Worm (Caenorhabditis elegans): Measurements from ENCODE around the gene ZK616.5.
A peak's percentile ranks its signal among the peaks of the same experiment; 100 is the strongest.

Gene ZK616.5

DNA sequence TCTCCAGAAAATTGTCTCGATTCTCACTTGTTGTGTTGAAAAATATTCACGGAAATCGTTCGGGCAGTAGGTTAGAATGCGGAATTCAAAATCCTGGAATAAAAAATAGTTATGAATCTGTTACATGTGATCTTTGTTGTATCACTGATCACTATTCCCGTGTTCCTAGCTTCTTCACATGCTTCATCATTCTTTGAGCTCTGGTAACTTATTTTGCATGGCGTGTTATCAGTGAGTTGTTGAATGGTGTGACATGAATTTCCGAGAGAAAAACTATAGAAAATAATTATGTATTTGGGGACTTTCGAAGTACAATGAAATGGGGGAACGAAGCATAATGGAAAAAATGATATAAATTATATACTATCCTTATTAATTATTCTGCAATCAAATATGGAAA, 1.8 kb downstream of the ZK616.5 start:
- TF ChIP-seq gei-8 (GFP tag; optimal IDR thresholded peaks at IDR 0.05) (no peak), pqm-1 (tag; optimal IDR thresholded peaks at IDR 0.05) (peak; percentile 22), nhr-77 (tag; optimal IDR thresholded peaks at IDR 0.05) (peak; percentile 22), hlh-11 (tag; optimal IDR thresholded peaks at IDR 0.05) (peak; percentile 39), hlh-30 (tag; optimal IDR thresholded peaks at IDR 0.05; ENCODE audit: insufficient read depth) (peak; percentile 62), nhr-28 (tag; optimal IDR thresholded peaks at IDR 0.05) (peak; percentile 39), pha-4 (GFP tag; IDR thresholded peaks at IDR 0.05) (0 out of 2 replicates have a peak, but pooled peaks have one; percentile 17), pha-4 (tag; optimal IDR thresholded peaks at IDR 0.05) (no peak), ama-1 (optimal IDR thresholded peaks at IDR 0.05) (peak; percentile 53), dve-1 (tag; optimal IDR thresholded peaks at IDR 0.05; ENCODE audit: insufficient read depth) (peak; percentile 71), daf-19 (GFP tag; conservative IDR thresholded peaks at IDR 0.05) (no peak), mdt-29 (GFP tag; IDR thresholded peaks at IDR 0.05) (peak; percentile 63), D1046.2 (GFP tag; IDR thresholded peaks at IDR 0.05) (no peak), daf-16 (GFP tag; optimal IDR thresholded peaks at IDR 0.05) (no peak), daf-16 (tag; optimal IDR thresholded peaks at IDR 0.05) (peak; percentile 76), arid-1 (GFP tag; conservative IDR thresholded peaks at IDR 0.05) (no peak), dmd-6 (GFP tag; IDR thresholded peaks at IDR 0.05) (peak; percentile 56), lin-38 (GFP tag; IDR thresholded peaks at IDR 0.05) (peak; percentile 34; the same call in 1 of the 2 replicates), nhr-6 (tag; optimal IDR thresholded peaks at IDR 0.05) (no peak), mes-2 (tag; optimal IDR thresholded peaks at IDR 0.05; ENCODE audit: poor library complexity, severe bottlenecking) (peak; percentile 16), mep-1 (tag; optimal IDR thresholded peaks at IDR 0.05) (peak; percentile 21), set-16 (GFP tag; IDR thresholded peaks at IDR 0.05) (no peak), hmg-1.1 (GFP tag; IDR thresholded peaks at IDR 0.05) (no peak), lin-15B (tag; optimal IDR thresholded peaks at IDR 0.05) (no peak), Y75B8A.6 (GFP tag; IDR thresholded peaks at IDR 0.05) (no peak), duxl-1 (tag; optimal IDR thresholded peaks at IDR 0.05; ENCODE audit: poor library complexity) (peak; percentile 31), lin-29 (GFP tag; IDR thresholded peaks at IDR 0.05) (no peak)

DNA sequence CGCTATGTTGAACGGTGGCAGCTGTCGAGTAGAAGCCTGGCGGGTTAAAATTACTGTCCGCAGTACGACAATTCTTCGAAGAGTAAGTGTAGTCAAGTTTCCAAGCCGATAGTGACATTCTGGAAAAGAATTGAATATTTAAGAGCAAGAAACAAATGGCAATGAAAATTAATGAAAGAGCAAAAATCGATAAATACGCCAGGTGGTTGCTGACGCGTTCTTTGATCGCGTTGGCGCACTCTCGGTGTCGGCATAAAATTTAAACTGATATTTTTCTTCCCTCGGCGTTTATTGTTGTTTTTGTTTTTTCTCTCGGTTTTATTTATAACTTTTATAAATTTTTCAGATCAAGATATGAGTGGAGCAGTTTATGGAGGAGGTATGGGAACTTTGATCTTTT, 3.0 kb downstream of the ZK616.5 start, which contains the start of the genes perm-3 and swsn-6:
Gene perm-3 (minus strand): TSS at position 118 of the 400 bp plus-strand sequence.
Gene swsn-6 (plus strand): TSS at position 347 of the 400 bp plus-strand sequence.
- TF ChIP-seq ceh-82 (tag; optimal IDR thresholded peaks at IDR 0.05) (no peak), mes-2 (tag; optimal IDR thresholded peaks at IDR 0.05; ENCODE audit: poor library complexity, severe bottlenecking) (peak; percentile 90), ztf-7 (tag; optimal IDR thresholded peaks at IDR 0.05) (peak; percentile 64), nhr-41 (GFP tag; IDR thresholded peaks at IDR 0.05) (no peak), ceh-32 (tag; optimal IDR thresholded peaks at IDR 0.05; ENCODE audit: poor library complexity) (no peak), madf-9 (GFP tag; conservative IDR thresholded peaks at IDR 0.05) (0 out of 2 replicates have a peak, but pooled peaks have one; percentile 36), sdz-12 (GFP tag; optimal IDR thresholded peaks at IDR 0.05) (no peak), nhr-28 (tag; optimal IDR thresholded peaks at IDR 0.05) (peak; percentile 28), Y48G9A.11 (GFP tag; IDR thresholded peaks at IDR 0.05) (no peak), F26F4.8 (GFP tag; conservative IDR thresholded peaks at IDR 0.05) (no peak), aly-2 (tag; optimal IDR thresholded peaks at IDR 0.05) (no peak), aha-1 (tag) (peak; percentile 32), ceh-62 (tag; optimal IDR thresholded peaks at IDR 0.05) (no peak), nhr-76 (tag; optimal IDR thresholded peaks at IDR 0.05) (no peak), lin-1 (GFP tag; IDR thresholded peaks at IDR 0.05) (no peak), ces-1 (GFP tag; optimal IDR thresholded peaks at IDR 0.05) (no peak), hlh-11 (tag; optimal IDR thresholded peaks at IDR 0.05) (peak; percentile 63), dpl-1 (GFP tag; optimal IDR thresholded peaks at IDR 0.05) (peak; percentile 86), ztf-11 (tag; optimal IDR thresholded peaks at IDR 0.05) (no peak), vab-7 (GFP tag; IDR thresholded peaks at IDR 0.05) (no peak), ZK337.2 (GFP tag; IDR thresholded peaks at IDR 0.05) (no peak), dve-1 (tag; optimal IDR thresholded peaks at IDR 0.05; ENCODE audit: insufficient read depth) (peak; percentile 62), php-3 (GFP tag; IDR thresholded peaks at IDR 0.05) (0 out of 2 replicates have a peak, but pooled peaks have one; percentile 45), pha-4 (GFP tag; IDR thresholded peaks at IDR 0.05) (peak; percentile 50; the same call in 1 of the 2 replicates), pha-4 (tag; optimal IDR thresholded peaks at IDR 0.05) (peak; percentile 50), dmd-9 (GFP tag; IDR thresholded peaks at IDR 0.05) (no peak), lin-13 (GFP tag; optimal IDR thresholded peaks at IDR 0.05) (peak; percentile 63), zag-1 (tag; optimal IDR thresholded peaks at IDR 0.05) (no peak), nhr-102 (tag; optimal IDR thresholded peaks at IDR 0.05) (peak; percentile 76)
